Worm (Caenorhabditis elegans): Measurements from ENCODE around the gene T23B12.6.

DNA sequence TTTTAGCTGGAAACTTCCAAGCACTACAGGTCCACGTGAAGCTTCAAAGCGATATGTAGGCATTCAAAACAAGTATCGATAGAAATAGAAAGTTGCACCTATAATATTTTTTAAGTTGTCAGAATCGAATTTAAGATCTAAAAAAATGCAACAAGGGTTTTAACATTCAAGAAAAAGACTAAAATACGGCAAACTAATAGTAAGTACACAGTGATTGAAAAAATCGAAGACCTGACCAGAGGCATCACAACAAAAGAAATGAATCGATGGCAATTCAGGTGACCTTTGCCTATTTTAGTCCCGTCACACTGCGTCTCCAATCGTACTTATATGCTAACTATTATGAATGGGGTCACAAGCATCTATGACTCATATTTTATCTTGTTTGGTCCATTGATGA lies 12.3 kb downstream of the T23B12.6 start, which contains the start of gene T23B12.5:
- no peak for TF ChIP-seq ama-1 (optimal IDR thresholded peaks at IDR 0.05)
- TF ChIP-seq unc-62 (GFP tag; optimal IDR thresholded peaks at IDR 0.05) = no peak
- TF ChIP-seq lsy-2 (tag; optimal IDR thresholded peaks at IDR 0.05) = no peak
- TF ChIP-seq blmp-1 (tag; optimal IDR thresholded peaks at IDR 0.05; ENCODE audit: insufficient read depth) = no peak
- no peak for TF ChIP-seq nhr-77 (tag; optimal IDR thresholded peaks at IDR 0.05)
- TF ChIP-seq mdl-1 (tag; optimal IDR thresholded peaks at IDR 0.05) = no peak
- TF ChIP-seq elt-3 (tag; optimal IDR thresholded peaks at IDR 0.05) = no peak
- TF ChIP-seq nhr-21 (tag; optimal IDR thresholded peaks at IDR 0.05) = no peak
- no peak for TF ChIP-seq zag-1 (tag; optimal IDR thresholded peaks at IDR 0.05)

Data from whole organism, L2 larva.